Fruit fly (Drosophila melanogaster) whole organism, pupa: Measurements from ENCODE around the gene Hph.

Source experiments
- CG12605 ChIP-seq: fragments of 200-800 bp; sonication (Bioruptor generic); IDR thresholded peaks from 2 replicates; pipeline ENCODE4 v1.3.6; 2022; ENCODE audit warnings: missing biosample characterization, missing genetic modification characterization
- CG32121 ChIP-seq: fragments of 200-800 bp; sonication (Bioruptor generic); IDR thresholded peaks from 2 replicates; pipeline ENCODE4 v1.3.6; 2022; ENCODE audit warnings: missing biosample characterization, missing genetic modification characterization
- CG34367 ChIP-seq: fragments of 200-800 bp; sonication (Bioruptor generic); optimal IDR thresholded peaks from 2 replicates; lab custom pipeline; 2018; ENCODE audit warnings: missing biosample characterization, mild to moderate bottlenecking, missing genetic modification characterization
- CG8159 ChIP-seq: fragments of 200-800 bp; sonication (Bioruptor generic); optimal IDR thresholded peaks from 3 replicates; lab custom pipeline; 2018; ENCODE audit warnings: missing biosample characterization, mild to moderate bottlenecking, missing genetic modification characterization, moderate library complexity
- D1 ChIP-seq: fragments of 200-800 bp; sonication (Bioruptor generic); optimal IDR thresholded peaks from 2 replicates; lab custom pipeline; 2018; ENCODE audit warnings: missing biosample characterization, mild to moderate bottlenecking, missing genetic modification characterization, moderate library complexity
- EcR ChIP-seq: fragments of 200-800 bp; sonication (Bioruptor generic); optimal IDR thresholded peaks from 3 replicates; lab custom pipeline; 2019; ENCODE audit warnings: missing biosample characterization, missing genetic modification characterization, mild to moderate bottlenecking, moderate library complexity, missing genetic modification reagents
- Pif1A ChIP-seq: fragments of 200-800 bp; sonication (Bioruptor generic); optimal IDR thresholded peaks from 3 replicates; lab custom pipeline; 2016; ENCODE audit warnings: missing biosample characterization, missing genetic modification characterization
- Pif1B ChIP-seq: fragments of 200-800 bp; sonication (Bioruptor generic); optimal IDR thresholded peaks from 3 replicates; lab custom pipeline; 2016; ENCODE audit warnings: missing biosample characterization, missing genetic modification characterization

- TF ChIP-seq CG12605 (GFP tag; lab: Robert Waterston, UW) = no peak
- no peak for TF ChIP-seq Pif1A (GFP tag; lab: Kevin White, UChicago)
- TF ChIP-seq EcR = no peak
- TF ChIP-seq CG32121 (GFP tag; lab: Robert Waterston, UW) = no peak
- TF ChIP-seq D1 (tag; lab: Kevin White, UChicago) = no peak
- TF ChIP-seq Pif1B (GFP tag; lab: Kevin White, UChicago) = no peak
- no peak for TF ChIP-seq CG34367 (tag; lab: Kevin White, UChicago)
- TF ChIP-seq CG8159 (tag; lab: Kevin White, UChicago) = no peak
These were observed 48.8 kb upstream of the Hph start for dm6 chr3R:5208115-5208365.
